Fruit fly (Drosophila melanogaster) Kc167 (cell line): ENCODE results near the gene CG17298.

ENCODE experiments used
- Sin3A ChIP-seq: fragments of >200 bp; optimal IDR thresholded peaks from 2 replicates; lab custom pipeline; 2018; ENCODE audit warnings: missing external identifiers
- h ChIP-seq: fragments of >200 bp; optimal IDR thresholded peaks from 3 replicates; lab custom pipeline; 2018; ENCODE audit warnings: missing external identifiers
- ttk ChIP-seq: sonication (Bioruptor generic); optimal IDR thresholded peaks from 2 replicates; lab custom pipeline; 2017; ENCODE audit warnings: missing external identifiers

- TF ChIP-seq h (lab: Kevin White, UChicago), result no peak
- no peak for TF ChIP-seq Sin3A (lab: Kevin White, UChicago)
- TF ChIP-seq ttk (lab: Kevin White, UChicago), result no peak
Observed at dm6 chr3R:21245846-21246245, 37.2 kb upstream of the CG17298 start.
